Fruit fly (Drosophila melanogaster) S2 (cell line): ENCODE data around the gene CG45073.

Experiments
- CG8478 ChIP-seq: fragments of >200 bp; optimal IDR thresholded peaks from 2 replicates; lab custom pipeline; 2018
- CTCF ChIP-seq, 2 experiments: fragments of >200 bp; optimal IDR thresholded peaks; 2 replicates each; lab custom pipeline; 2018

dm6 chr3R:30076088-30076487 lies 48.4 kb downstream of the CG45073 start:
- TF ChIP-seq CTCF (optimal IDR thresholded peaks at IDR 0.05; lab: Kevin White, UChicago) (no peak), CG8478 (lab: Kevin White, UChicago) (no peak)
